Fruit fly (Drosophila melanogaster): ENCODE data around the gene naz.

naz gene

DNA sequence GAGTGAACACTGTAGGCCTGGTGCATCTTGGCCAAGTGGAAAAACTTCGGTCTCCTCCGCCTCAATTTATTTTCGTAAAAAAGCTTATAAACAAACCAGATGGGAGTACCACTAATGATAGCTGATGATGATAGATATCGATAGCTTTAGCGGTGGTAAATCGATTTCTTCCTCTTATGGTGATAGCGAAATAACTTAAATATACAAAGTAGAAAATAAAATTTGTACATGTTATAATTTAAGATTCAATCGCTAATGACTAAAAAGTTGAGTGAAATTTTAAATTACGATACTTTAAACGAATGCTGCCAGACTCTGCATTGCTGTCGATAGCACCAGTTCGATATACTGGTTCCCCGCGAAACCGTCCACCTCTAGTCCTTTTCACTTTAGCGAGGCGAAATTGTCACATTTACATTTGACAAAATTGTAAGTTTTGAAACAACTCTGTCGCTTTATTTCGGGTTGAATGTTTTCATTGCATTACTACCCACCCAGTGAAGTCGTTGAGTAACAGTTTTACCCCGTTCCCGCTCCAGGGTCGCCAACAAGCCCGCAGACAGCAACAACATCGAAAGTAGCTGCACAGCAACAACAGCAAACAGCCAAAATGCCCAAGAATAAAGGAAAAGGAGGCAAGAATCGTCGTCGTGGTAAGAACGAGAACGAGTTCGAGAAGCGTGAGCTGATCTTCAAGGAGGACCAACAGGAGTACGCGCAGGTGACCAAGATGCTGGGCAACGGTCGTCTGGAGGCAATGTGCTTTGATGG is 54.2 kb downstream of the naz start, which contains the start of the genes Vps39 and eIF1A:
TSS of gene Vps39 (minus strand) at position 119 of the 771 bp plus-strand sequence.
TSS of gene eIF1A (plus strand) at position 338 of the 771 bp plus-strand sequence.
- TF ChIP-seq dl (GFP tag; optimal IDR thresholded peaks at IDR 0.05; ENCODE audit: insufficient read depth in 1 of 2, partially characterized antibody in 2 of 2) (no peak), pan (optimal IDR thresholded peaks at IDR 0.05) (no peak), N (GFP tag; optimal IDR thresholded peaks at IDR 0.05) (no peak), dsf (GFP tag; optimal IDR thresholded peaks at IDR 0.05; ENCODE audit: borderline replicate concordance) (no peak), woc (GFP tag; optimal IDR thresholded peaks at IDR 0.05) (no peak), Hnf4 (GFP tag; optimal IDR thresholded peaks at IDR 0.05) (no peak), Rel (GFP tag; optimal IDR thresholded peaks at IDR 0.05) (no peak), Rel (tag; optimal IDR thresholded peaks at IDR 0.05) (no peak), Dif (GFP tag; optimal IDR thresholded peaks at IDR 0.05; ENCODE audit: partially characterized antibody) (no peak), CrebA (GFP tag; optimal IDR thresholded peaks at IDR 0.05; ENCODE audit: borderline replicate concordance) (no peak), psq (GFP tag; optimal IDR thresholded peaks at IDR 0.05) (no peak), dmrt93B (GFP tag; optimal IDR thresholded peaks at IDR 0.05) (no peak), Sp1 (GFP tag; optimal IDR thresholded peaks at IDR 0.05) (no peak), sage (GFP tag; optimal IDR thresholded peaks at IDR 0.05) (no peak), CG32264 (GFP tag; optimal IDR thresholded peaks at IDR 0.05) (no peak), sv (GFP tag; optimal IDR thresholded peaks at IDR 0.05) (peak; percentile 42), jim (GFP tag; optimal IDR thresholded peaks at IDR 0.05) (no peak), brk (GFP tag; optimal IDR thresholded peaks at IDR 0.05) (no peak), br (GFP tag; optimal IDR thresholded peaks at IDR 0.05) (peak; percentile 47), ey (GFP tag; optimal IDR thresholded peaks at IDR 0.05) (peak; percentile 16), GATAd (GFP tag; optimal IDR thresholded peaks at IDR 0.05) (no peak), Abd-B (GFP tag; optimal IDR thresholded peaks at IDR 0.05) (no peak), CG9705 (GFP tag; optimal IDR thresholded peaks at IDR 0.05) (peak; percentile 17), tai (GFP tag; optimal IDR thresholded peaks at IDR 0.05) (no peak), h (GFP tag; optimal IDR thresholded peaks at IDR 0.05) (no peak), Hr78 (GFP tag; optimal IDR thresholded peaks at IDR 0.05) (no peak), OdsH (GFP tag; optimal IDR thresholded peaks at IDR 0.05) (no peak), Mio (GFP tag; optimal IDR thresholded peaks at IDR 0.05) (no peak), Dfd (GFP tag; optimal IDR thresholded peaks at IDR 0.05) (no peak), HLH106 (tag; optimal IDR thresholded peaks at IDR 0.05) (no peak), usp (GFP tag; optimal IDR thresholded peaks at IDR 0.05) (no peak), lola (GFP tag; optimal IDR thresholded peaks at IDR 0.05) (no peak), foxo (GFP tag; optimal IDR thresholded peaks at IDR 0.05) (peak in 1 of 2 experiments; percentile 36), Vsx2 (GFP tag; optimal IDR thresholded peaks at IDR 0.05; ENCODE audit: partially characterized antibody) (no peak), Jra (GFP tag; optimal IDR thresholded peaks at IDR 0.05) (peak; percentile 69), Myc (optimal IDR thresholded peaks at IDR 0.05) (peak; percentile 13), fru (GFP tag; optimal IDR thresholded peaks at IDR 0.05) (peak; percentile 39), Hr83 (GFP tag; optimal IDR thresholded peaks at IDR 0.05; ENCODE audit: poor library complexity, severe bottlenecking) (no peak), rgr (GFP tag; optimal IDR thresholded peaks at IDR 0.05) (no peak)

DNA sequence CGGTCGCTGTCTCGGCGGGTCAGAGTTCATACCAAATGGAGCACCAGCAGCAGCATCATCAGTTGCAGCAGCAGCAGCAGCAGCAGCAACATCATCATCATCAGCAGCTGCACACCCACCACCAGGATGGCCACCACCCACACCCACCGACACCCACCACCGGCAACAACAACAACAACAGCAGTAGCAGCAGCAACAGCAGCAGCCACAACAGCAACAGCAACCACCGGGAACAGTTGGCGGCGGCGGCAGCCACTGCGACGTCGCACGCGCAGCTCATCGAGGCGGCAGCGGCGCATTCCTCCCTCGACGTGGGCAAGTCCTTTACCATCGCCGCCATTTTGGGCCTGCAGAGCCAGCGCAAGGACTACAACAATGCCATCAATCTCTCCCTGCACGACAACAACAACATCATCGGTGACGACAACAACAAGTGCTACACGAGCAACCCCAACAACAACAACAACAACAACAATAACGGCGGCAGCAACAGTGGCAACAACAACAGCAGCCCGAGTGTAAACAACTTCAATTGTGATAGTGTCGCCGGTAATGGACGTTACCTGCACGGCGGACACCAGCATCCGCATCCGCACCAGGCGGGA is 58.9 kb downstream of the naz start:
- TF ChIP-seq psq (GFP tag; optimal IDR thresholded peaks at IDR 0.05) (no peak), dl (GFP tag; optimal IDR thresholded peaks at IDR 0.05; ENCODE audit: insufficient read depth in 1 of 2, partially characterized antibody in 2 of 2) (no peak), Sp1 (GFP tag; optimal IDR thresholded peaks at IDR 0.05) (no peak), jim (GFP tag; optimal IDR thresholded peaks at IDR 0.05) (no peak), Hr78 (GFP tag; optimal IDR thresholded peaks at IDR 0.05) (no peak), pan (optimal IDR thresholded peaks at IDR 0.05) (no peak), Dfd (GFP tag; optimal IDR thresholded peaks at IDR 0.05) (peak; percentile 89), HLH106 (tag; optimal IDR thresholded peaks at IDR 0.05) (no peak)
